Worm (Caenorhabditis elegans): ENCODE results near the gene ins-16.

ce11 chrIII:2089453-2089852 lies 28.7 kb upstream of the ins-16 start:
- TF ChIP-seq ceh-83 (GFP tag; optimal IDR thresholded peaks at IDR 0.05) (no peak), blmp-1 (tag; optimal IDR thresholded peaks at IDR 0.05) (no peak), nhr-76 (tag; optimal IDR thresholded peaks at IDR 0.05) (no peak), unc-62 (GFP tag; optimal IDR thresholded peaks at IDR 0.05) (no peak), pha-4 (tag; optimal IDR thresholded peaks at IDR 0.05) (no peak)

Measured in whole organism, mixed stage, embryonic.